Worm (Caenorhabditis elegans) whole organism, young adult: ENCODE results near the gene rha-2.

Experiments
- F22D6.2 ChIP-seq: sonication (generic microtip); optimal IDR thresholded peaks from 2 replicates; lab custom pipeline; 2016; ENCODE audit warnings: mild to moderate bottlenecking, missing genetic modification characterization, missing compliant biosample characterization
- F33H1.4 ChIP-seq: fragments of 200-800 bp; sonication (Bioruptor generic); IDR thresholded peaks from 2 replicates; pipeline ENCODE4 v1.3.6; 2022; ENCODE audit warnings: missing genetic modification reagents, missing genetic modification characterization, missing compliant biosample characterization
- F39B2.1 ChIP-seq: fragments of 200-800 bp; sonication (Bioruptor generic); IDR thresholded peaks from 2 replicates; pipeline ENCODE4 v1.3.6; 2022; ENCODE audit warnings: missing genetic modification reagents, missing genetic modification characterization, missing compliant biosample characterization
- F52B5.7 ChIP-seq: sonication (generic microtip); optimal IDR thresholded peaks from 2 replicates; lab custom pipeline; 2016; ENCODE audit warnings: mild to moderate bottlenecking, missing genetic modification characterization, missing compliant biosample characterization
- F55B11.4 ChIP-seq: sonication (generic microtip); optimal IDR thresholded peaks from 2 replicates; lab custom pipeline; 2016; ENCODE audit warnings: missing compliant biosample characterization, missing genetic modification characterization, borderline replicate concordance; ENCODE audit not compliant: insufficient read depth
- F57A8.1 ChIP-seq: fragments of 200-800 bp; sonication (Bioruptor generic); optimal IDR thresholded peaks from 2 replicates; lab custom pipeline; 2018; ENCODE audit warnings: mild to moderate bottlenecking, missing genetic modification characterization, moderate library complexity, missing compliant biosample characterization
- K11D2.4 ChIP-seq: fragments of 200-800 bp; sonication (Bioruptor generic); IDR thresholded peaks from 2 replicates; pipeline ENCODE4 v1.3.6; 2022; ENCODE audit warnings: missing genetic modification reagents, missing genetic modification characterization, missing compliant biosample characterization
- Y53G8AR.9 ChIP-seq: fragments of 200-800 bp; sonication (Bioruptor generic); conservative IDR thresholded peaks from 2 replicates; pipeline ENCODE4 v1.3.6; 2022; ENCODE audit warnings: missing genetic modification reagents, missing genetic modification characterization, missing compliant biosample characterization
- Y79H2A.3 ChIP-seq: fragments of 200-800 bp; sonication (Bioruptor generic); conservative IDR thresholded peaks from 2 replicates; pipeline ENCODE4 v1.3.6; 2022; ENCODE audit warnings: missing genetic modification reagents, missing genetic modification characterization, missing compliant biosample characterization
- Y95B8A.8 ChIP-seq: fragments of 200-800 bp; sonication (Bioruptor generic); IDR thresholded peaks from 2 replicates; pipeline ENCODE4 v1.3.6; 2022; ENCODE audit warnings: missing genetic modification reagents, missing genetic modification characterization, missing compliant biosample characterization
- ZK185.1 ChIP-seq: sonication (generic microtip); optimal IDR thresholded peaks from 2 replicates; lab custom pipeline; 2016; ENCODE audit warnings: mild to moderate bottlenecking, missing genetic modification characterization, missing compliant biosample characterization; ENCODE audit not compliant: poor library complexity, severe bottlenecking
- ama-1 ChIP-seq, 3 experiments: fragments of 150-350 bp in 1 of 3; sonication (generic microtip) in 2 of 3; optimal IDR thresholded peaks; 2 replicates each; lab custom pipeline; 2014 to 2018; ENCODE audit warnings: missing biosample characterization in 2 of 3, missing genetic modification characterization in 2 of 3, missing genetic modification reagents in 2 of 3
- athp-1 ChIP-seq: sonication (generic microtip); optimal IDR thresholded peaks from 2 replicates; lab custom pipeline; 2017; ENCODE audit warnings: mild to moderate bottlenecking, missing genetic modification characterization, missing compliant biosample characterization
- ccch-3 ChIP-seq: fragments of 200-800 bp; sonication (Bioruptor generic); optimal IDR thresholded peaks from 2 replicates; lab custom pipeline; 2018; ENCODE audit warnings: mild to moderate bottlenecking, missing genetic modification characterization, missing compliant biosample characterization
- cebp-1 ChIP-seq, 2 experiments: fragments of 200-800 bp in 1 of 2; sonication (Bioruptor generic) in 1 of 2; sonication (generic microtip) in 1 of 2; IDR thresholded peaks in 1 of 2; optimal IDR thresholded peaks in 1 of 2; 2 replicates each; pipeline versions ENCODE4 v1.3.6 to Lab custom; 2017 to 2022; ENCODE audit warnings: missing compliant biosample characterization in 2 of 2, missing genetic modification characterization in 2 of 2, mild to moderate bottlenecking in 1 of 2, missing genetic modification reagents in 1 of 2, moderate library complexity in 1 of 2
- die-1 ChIP-seq: sonication (generic microtip); optimal IDR thresholded peaks from 2 replicates; lab custom pipeline; 2016; ENCODE audit warnings: missing genotype, mild to moderate bottlenecking, missing genetic modification characterization, missing compliant biosample characterization
- dpff-1 ChIP-seq: sonication (generic microtip); optimal IDR thresholded peaks from 2 replicates; lab custom pipeline; 2017; ENCODE audit warnings: mild to moderate bottlenecking, missing genetic modification characterization, missing compliant biosample characterization
- egl-18 ChIP-seq: fragments of 200-800 bp; sonication (Bioruptor generic); IDR thresholded peaks from 2 replicates; pipeline ENCODE4 v1.3.6; 2022; ENCODE audit warnings: missing genetic modification reagents, missing genetic modification characterization, missing compliant biosample characterization
- egl-44 ChIP-seq: fragments of 200-800 bp; sonication (Bioruptor generic); IDR thresholded peaks from 2 replicates; pipeline ENCODE4 v1.3.6; 2022; ENCODE audit warnings: missing genetic modification reagents, missing genetic modification characterization, missing compliant biosample characterization
- lag-1 ChIP-seq: fragments of 200-800 bp; sonication (Bioruptor generic); IDR thresholded peaks from 2 replicates; pipeline ENCODE4 v1.3.6; 2022; ENCODE audit warnings: missing genetic modification reagents, missing genetic modification characterization, missing compliant biosample characterization
- lin-54 ChIP-seq: fragments of 200-800 bp; sonication (Bioruptor generic); optimal IDR thresholded peaks from 2 replicates; lab custom pipeline; 2018; ENCODE audit warnings: mild to moderate bottlenecking, missing genetic modification characterization, missing compliant biosample characterization
- lsl-1 ChIP-seq: fragments of 200-800 bp; sonication (Bioruptor generic); optimal IDR thresholded peaks from 2 replicates; lab custom pipeline; 2018; ENCODE audit warnings: mild to moderate bottlenecking, missing genetic modification characterization, moderate library complexity, missing compliant biosample characterization
- lsy-27 ChIP-seq: sonication (generic microtip); optimal IDR thresholded peaks from 2 replicates; lab custom pipeline; 2017; ENCODE audit warnings: missing genetic modification characterization, mild to moderate bottlenecking, missing compliant biosample characterization, antibody characterized with exemption, missing genotype, borderline replicate concordance; ENCODE audit not compliant: insufficient read depth
- madf-10 ChIP-seq: sonication (generic microtip); optimal IDR thresholded peaks from 2 replicates; lab custom pipeline; 2016; ENCODE audit warnings: mild to moderate bottlenecking, missing genetic modification characterization, missing compliant biosample characterization
- madf-3 ChIP-seq: fragments of 200-800 bp; sonication (Bioruptor generic); IDR thresholded peaks from 2 replicates; pipeline ENCODE4 v1.3.6; 2022; ENCODE audit warnings: missing genetic modification reagents, missing genetic modification characterization, missing compliant biosample characterization
- mel-28 ChIP-seq: sonication (generic microtip); optimal IDR thresholded peaks from 2 replicates; lab custom pipeline; 2016; ENCODE audit warnings: borderline replicate concordance, mild to moderate bottlenecking, missing genetic modification characterization, missing compliant biosample characterization
- nfya-1 ChIP-seq: sonication (generic microtip); optimal IDR thresholded peaks from 2 replicates; lab custom pipeline; 2017; ENCODE audit warnings: antibody characterized with exemption, missing compliant biosample characterization, missing genetic modification characterization, borderline replicate concordance; ENCODE audit not compliant: insufficient read depth
- nhr-179 ChIP-seq: sonication (generic microtip); optimal IDR thresholded peaks from 2 replicates; lab custom pipeline; 2016; ENCODE audit warnings: mild to moderate bottlenecking, missing genetic modification characterization, missing compliant biosample characterization
- nhr-80 ChIP-seq: sonication (generic microtip); optimal IDR thresholded peaks from 2 replicates; lab custom pipeline; 2016; ENCODE audit warnings: missing genetic modification characterization, missing compliant biosample characterization
- nhr-90 ChIP-seq: sonication (generic microtip); optimal IDR thresholded peaks from 2 replicates; lab custom pipeline; 2016; ENCODE audit warnings: missing genotype, mild to moderate bottlenecking, missing genetic modification characterization, missing compliant biosample characterization
- rcor-1 ChIP-seq: fragments of 200-800 bp; sonication (Bioruptor generic); IDR thresholded peaks from 2 replicates; pipeline ENCODE4 v1.3.6; 2022; ENCODE audit warnings: missing genetic modification reagents, missing genetic modification characterization, missing compliant biosample characterization
- rpc-1 ChIP-seq, 2 experiments: fragments of 150-350 bp in 1 of 2; sonication (generic microtip) in 1 of 2; optimal IDR thresholded peaks; 2 replicates each; lab custom pipeline; 2014 to 2018; ENCODE audit warnings: missing biosample characterization in 1 of 2, missing genetic modification characterization in 1 of 2, missing genetic modification reagents in 1 of 2, missing genotype in 1 of 2
- sdz-38 ChIP-seq: sonication (generic microtip); optimal IDR thresholded peaks from 2 replicates; lab custom pipeline; 2016; ENCODE audit warnings: missing genotype, missing genetic modification characterization, missing compliant biosample characterization
- tbp1 ChIP-seq: fragments of 200-800 bp; sonication (Bioruptor generic); optimal IDR thresholded peaks from 2 replicates; lab custom pipeline; 2018; ENCODE audit warnings: mild to moderate bottlenecking, missing genetic modification characterization, missing compliant biosample characterization
- ztf-6 ChIP-seq: fragments of 200-800 bp; sonication (Bioruptor generic); IDR thresholded peaks from 2 replicates; pipeline ENCODE4 v1.3.6; 2022; ENCODE audit warnings: missing genetic modification reagents, missing genetic modification characterization, missing compliant biosample characterization

Gene rha-2

ce11 chrIII:8594088-8594487, 20.3 kb downstream of the rha-2 start:
- no peak for TF ChIP-seq egl-44 (GFP tag; lab: Robert Waterston, UW)
- TF ChIP-seq madf-3 (GFP tag; lab: Robert Waterston, UW): no peak
- peak; percentile 55 for TF ChIP-seq nhr-80
- TF ChIP-seq lsy-27 (tag; lab: Kevin White, UChicago): no peak

ce11 chrIII:8593620-8594019, 20.7 kb downstream of the rha-2 start, which contains the start of gene C06E1.7:
C06E1.7 (minus strand) TSS chrIII:8593720.
- no peak for TF ChIP-seq nfya-1
- TF ChIP-seq lsl-1 (GFP tag; lab: Kevin White, UChicago): no peak
- TF ChIP-seq Y95B8A.8 (GFP tag; lab: Robert Waterston, UW): no peak
- no peak for TF ChIP-seq ZK185.1
- TF ChIP-seq rpc-1 (optimal IDR thresholded peaks at IDR 0.05; lab: Kevin White, UChicago): no peak
- TF ChIP-seq rpc-1 (tag; optimal IDR thresholded peaks at IDR 0.05; lab: Kevin White, UChicago): no peak
- no peak for TF ChIP-seq rcor-1 (GFP tag; lab: Robert Waterston, UW)
- TF ChIP-seq nhr-90: no peak
- no peak for TF ChIP-seq egl-44 (GFP tag; lab: Robert Waterston, UW)
- no peak for TF ChIP-seq tbp1 (GFP tag; lab: Kevin White, UChicago)

ce11 chrIII:8590882-8591281, 23.5 kb downstream of the rha-2 start, which contains the start of gene fipr-16:
fipr-16 (minus strand) TSS chrIII:8590982.
- no peak for TF ChIP-seq cebp-1 (GFP tag; IDR thresholded peaks at IDR 0.05; lab: Robert Waterston, UW)
- no peak for TF ChIP-seq cebp-1 (tag; optimal IDR thresholded peaks at IDR 0.05; lab: Kevin White, UChicago)
- TF ChIP-seq F22D6.2 (tag; lab: Kevin White, UChicago): no peak
- no peak for TF ChIP-seq die-1
- TF ChIP-seq Y79H2A.3 (GFP tag; lab: Robert Waterston, UW): no peak
- no peak for TF ChIP-seq egl-18
- TF ChIP-seq ama-1 (optimal IDR thresholded peaks at IDR 0.05; lab: Kevin White, UChicago): no peak
- TF ChIP-seq ama-1 (GFP tag; optimal IDR thresholded peaks at IDR 0.05; lab: Kevin White, UChicago): no peak
- no peak for TF ChIP-seq F33H1.4 (GFP tag; lab: Robert Waterston, UW)
- TF ChIP-seq sdz-38 (tag; lab: Kevin White, UChicago): no peak

- TF ChIP-seq ama-1 (optimal IDR thresholded peaks at IDR 0.05; lab: Kevin White, UChicago) (no peak), ama-1 (GFP tag; optimal IDR thresholded peaks at IDR 0.05; lab: Kevin White, UChicago) (no peak), sdz-38 (tag; lab: Kevin White, UChicago) (no peak), K11D2.4 (no peak)
Measured at ce11 chrIII:8589195-8589594, 25.2 kb downstream of the rha-2 start, which contains the start of gene fip-3. fip-3 (minus strand) TSS chrIII:8589488.

ce11 chrIII:8588592-8589153, 25.7 kb downstream of the rha-2 start, which contains the start of gene glr-1:
glr-1 (minus strand) TSS chrIII:8588642.
- TF ChIP-seq nfya-1: no peak
- TF ChIP-seq madf-10: no peak
- TF ChIP-seq athp-1: no peak
- TF ChIP-seq lag-1 (GFP tag; lab: Robert Waterston, UW): 0 out of 2 replicates have a peak, but pooled peaks have one; percentile 17
- no peak for TF ChIP-seq lsl-1 (GFP tag; lab: Kevin White, UChicago)
- TF ChIP-seq, all 124 proteins: peak for 1

ce11 chrIII:8580802-8581201, 33.6 kb downstream of the rha-2 start, which contains the start of gene doxa-1:
doxa-1 (plus strand) TSS chrIII:8581102.
- no peak for TF ChIP-seq dpff-1 (tag; lab: Kevin White, UChicago)

- TF ChIP-seq F52B5.7 (tag; lab: Kevin White, UChicago) (no peak), ztf-6 (GFP tag; lab: Robert Waterston, UW) (no peak), F33H1.4 (GFP tag; lab: Robert Waterston, UW) (no peak), ZK185.1 (no peak), F39B2.1 (no peak), ccch-3 (GFP tag; lab: Kevin White, UChicago) (no peak), lin-54 (GFP tag; lab: Kevin White, UChicago) (no peak), Y53G8AR.9 (GFP tag; lab: Robert Waterston, UW) (no peak), F55B11.4 (tag; lab: Kevin White, UChicago) (no peak), rcor-1 (GFP tag; lab: Robert Waterston, UW) (no peak), nhr-179 (tag; lab: Kevin White, UChicago) (no peak), F57A8.1 (GFP tag; lab: Kevin White, UChicago) (no peak), mel-28 (tag; lab: Kevin White, UChicago) (no peak)
Measured at ce11 chrIII:8579367-8579766, 35.0 kb downstream of the rha-2 start.
